Worm (Caenorhabditis elegans) whole organism, early embryonic: Measurements from ENCODE around the gene K09C6.9.
"Not testable (repeated sequence)": the region's sequence is repeated elsewhere in the genome, so short reads cannot be mapped to it uniquely, and the experiment has no call there.

Source experiments
- aly-1 ChIP-seq: sonication (generic microtip); optimal IDR thresholded peaks from 2 replicates; lab custom pipeline; 2016; ENCODE audit warnings: missing genetic modification characterization, missing compliant biosample characterization
- ama-1 ChIP-seq: fragments of 150-350 bp; optimal IDR thresholded peaks from 2 replicates; lab custom pipeline; 2014
- ets-7 ChIP-seq: sonication (generic microtip); optimal IDR thresholded peaks from 2 replicates; lab custom pipeline; 2016; ENCODE audit warnings: missing genotype, missing genetic modification characterization, missing compliant biosample characterization
- tbx-11 ChIP-seq: fragments of 200-800 bp; sonication (Bioruptor generic); IDR thresholded peaks from 2 replicates; pipeline ENCODE4 v1.3.6; 2022; ENCODE audit warnings: missing genetic modification characterization, missing compliant biosample characterization

ce11 chrV:822922-823321 is 31.9 kb downstream of the K09C6.9 start, which contains the start of gene srx-31:
- not testable (repeated sequence) for TF ChIP-seq ets-7 (tag; lab: Kevin White, UChicago); ama-1; tbx-11 (GFP tag; lab: Robert Waterston, UW); aly-1 (tag; lab: Kevin White, UChicago)
